Fruit fly (Drosophila melanogaster) whole organism, pupa: ENCODE data around the gene CG9130.

Experiments used
- CG10348 ChIP-seq: fragments of 200-800 bp; sonication (Bioruptor generic); IDR thresholded peaks from 2 replicates; pipeline ENCODE4 v1.3.6; 2022; ENCODE audit warnings: missing biosample characterization, missing genetic modification characterization
- CG14655 ChIP-seq: fragments of 200-800 bp; sonication (Bioruptor generic); optimal IDR thresholded peaks from 3 replicates; lab custom pipeline; 2017; ENCODE audit warnings: mild to moderate bottlenecking, missing biosample characterization, missing genetic modification reagents, missing genetic modification characterization
- CG17806 ChIP-seq: fragments of 200-800 bp; sonication (Bioruptor generic); optimal IDR thresholded peaks from 2 replicates; lab custom pipeline; 2018; ENCODE audit warnings: missing biosample characterization, mild to moderate bottlenecking, missing genetic modification characterization, moderate library complexity
- CG4496 ChIP-seq: fragments of 200-800 bp; sonication (Bioruptor generic); IDR thresholded peaks from 3 replicates; pipeline ENCODE4 v1.3.6; 2022; ENCODE audit warnings: missing biosample characterization, missing genetic modification characterization
- CG8159 ChIP-seq: fragments of 200-800 bp; sonication (Bioruptor generic); optimal IDR thresholded peaks from 3 replicates; lab custom pipeline; 2018; ENCODE audit warnings: missing biosample characterization, mild to moderate bottlenecking, missing genetic modification characterization, moderate library complexity
- CG8301 ChIP-seq: fragments of 200-800 bp; sonication (Bioruptor generic); optimal IDR thresholded peaks from 2 replicates; lab custom pipeline; 2018; ENCODE audit warnings: missing biosample characterization, mild to moderate bottlenecking, missing genetic modification characterization
- D1 ChIP-seq: fragments of 200-800 bp; sonication (Bioruptor generic); optimal IDR thresholded peaks from 2 replicates; lab custom pipeline; 2018; ENCODE audit warnings: missing biosample characterization, mild to moderate bottlenecking, missing genetic modification characterization, moderate library complexity
- EcR ChIP-seq: fragments of 200-800 bp; sonication (Bioruptor generic); optimal IDR thresholded peaks from 3 replicates; lab custom pipeline; 2019; ENCODE audit warnings: missing biosample characterization, missing genetic modification characterization, mild to moderate bottlenecking, moderate library complexity, missing genetic modification reagents
- Pif1B ChIP-seq: fragments of 200-800 bp; sonication (Bioruptor generic); optimal IDR thresholded peaks from 3 replicates; lab custom pipeline; 2016; ENCODE audit warnings: missing biosample characterization, missing genetic modification characterization
- Snoo ChIP-seq: fragments of 200-800 bp; sonication (Bioruptor generic); optimal IDR thresholded peaks from 3 replicates; lab custom pipeline; 2017; ENCODE audit warnings: missing biosample characterization, mild to moderate bottlenecking, missing genetic modification characterization, inconsistent platforms
- fd96Ca ChIP-seq: fragments of 200-800 bp; sonication (Bioruptor generic); IDR thresholded peaks from 3 replicates; pipeline ENCODE4 v1.3.6; 2022; ENCODE audit warnings: missing biosample characterization, missing genetic modification characterization
- gl ChIP-seq: fragments of 200-800 bp; sonication (Bioruptor generic); optimal IDR thresholded peaks from 2 replicates; lab custom pipeline; 2018; ENCODE audit warnings: missing biosample characterization, mild to moderate bottlenecking, missing genetic modification characterization
- rn ChIP-seq: fragments of 200-800 bp; sonication (Bioruptor generic); IDR thresholded peaks from 2 replicates; pipeline ENCODE4 v1.3.6; 2022; ENCODE audit warnings: missing biosample characterization, missing genetic modification characterization

dm6 chr3L:1227303-1227797 is 24.5 kb upstream of the CG9130 start, which contains the start of gene LysS:
- TF ChIP-seq CG4496 (no peak), D1 (no peak), Pif1B (GFP tag; lab: Kevin White, UChicago) (no peak), CG8159 (no peak), rn (no peak), Snoo (tag; lab: Kevin White, UChicago) (no peak), CG8301 (no peak), CG17806 (tag; lab: Kevin White, UChicago) (no peak), gl (tag; lab: Kevin White, UChicago) (no peak), CG10348 (GFP tag; lab: Robert Waterston, UW) (no peak), EcR (GFP tag; lab: Kevin White, UChicago) (no peak), fd96Ca (GFP tag; lab: Robert Waterston, UW) (no peak), CG14655 (GFP tag; lab: Kevin White, UChicago) (no peak)
